Worm (Caenorhabditis elegans): ENCODE data around the gene fbxa-215.

The fbxa-215 gene

DNA sequence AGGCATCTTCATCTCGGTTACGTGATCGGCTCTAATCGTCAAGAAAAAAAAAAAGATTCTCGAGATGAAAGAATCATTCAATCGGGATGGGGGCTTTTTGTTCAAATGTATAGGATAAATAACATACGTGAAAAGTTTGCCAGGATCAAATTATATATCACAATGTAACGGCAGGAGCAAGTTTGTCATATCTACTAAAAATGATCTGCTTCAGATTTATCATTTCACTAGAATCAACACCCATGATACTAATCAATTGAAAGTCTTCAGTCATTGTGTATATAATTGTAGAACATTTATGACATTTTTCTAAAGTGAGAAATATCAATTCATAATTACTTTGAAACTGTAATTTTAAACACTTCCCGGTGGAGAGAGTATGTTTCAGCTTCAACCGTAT, 30.2 kb upstream of the fbxa-215 start:
- no peak for TF ChIP-seq ceh-28 (tag; optimal IDR thresholded peaks at IDR 0.05)
- peak in 1 of 2 experiments; percentile 61 for TF ChIP-seq unc-62 (GFP tag; optimal IDR thresholded peaks at IDR 0.05 in 1 of 2)
- no peak for TF ChIP-seq unc-62 (tag; optimal IDR thresholded peaks at IDR 0.05)
- no peak for TF ChIP-seq snpc-4 (tag; optimal IDR thresholded peaks at IDR 0.05)
- no peak for TF ChIP-seq Y75B8A.6 (GFP tag; IDR thresholded peaks at IDR 0.05)
- peak; percentile 72 for TF ChIP-seq aha-1 (tag)
- no peak for TF ChIP-seq F26F4.8 (GFP tag; conservative IDR thresholded peaks at IDR 0.05)

DNA sequence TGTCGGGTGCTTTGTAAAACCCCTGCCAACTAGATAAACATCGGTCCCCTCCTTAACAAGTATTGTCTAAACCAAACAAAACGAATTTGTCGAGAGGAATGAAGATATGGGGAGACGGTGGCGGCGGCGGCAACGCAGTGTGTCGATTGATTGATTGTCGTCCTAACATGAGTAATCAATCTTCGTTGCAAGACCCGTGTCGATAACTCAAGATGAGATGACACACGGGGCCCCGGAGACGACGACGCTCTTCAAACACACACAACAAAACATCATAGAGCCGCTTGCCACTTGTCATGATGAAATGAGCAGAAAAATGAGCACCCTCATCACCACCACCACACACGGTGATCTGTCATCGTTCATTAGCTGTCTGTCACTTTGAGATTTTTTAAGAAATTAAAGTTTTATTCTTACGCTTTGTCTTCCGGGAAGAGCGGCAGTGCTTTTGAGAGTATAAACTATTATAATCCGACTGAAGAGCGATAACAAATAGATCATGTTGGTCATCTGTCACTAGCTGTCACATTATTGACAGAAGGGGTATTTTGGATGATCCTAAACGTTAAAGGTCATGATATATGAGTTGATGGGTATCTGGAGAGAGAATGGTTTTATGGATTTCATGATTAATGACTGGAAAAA, 29.1 kb upstream of the fbxa-215 start:
- no peak for TF ChIP-seq ZK337.2 (GFP tag; IDR thresholded peaks at IDR 0.05)
- 0 out of 2 replicates have a peak, but pooled peaks have one; percentile 21 for TF ChIP-seq hmg-1.1 (GFP tag; IDR thresholded peaks at IDR 0.05)
- no peak for TF ChIP-seq lim-7 (GFP tag; IDR thresholded peaks at IDR 0.05)
- no peak for TF ChIP-seq lir-3 (tag; optimal IDR thresholded peaks at IDR 0.05)
- TF ChIP-seq lin-38 (GFP tag; IDR thresholded peaks at IDR 0.05), result no peak
- TF ChIP-seq mdl-1 (tag; optimal IDR thresholded peaks at IDR 0.05), result no peak
- TF ChIP-seq mes-2 (tag; optimal IDR thresholded peaks at IDR 0.05; ENCODE audit: poor library complexity, severe bottlenecking), result peak; percentile 12
- TF ChIP-seq fkh-10 (GFP tag; optimal IDR thresholded peaks at IDR 0.05), result no peak
- TF ChIP-seq cey-2 (tag; optimal IDR thresholded peaks at IDR 0.05; ENCODE audit: borderline replicate concordance, insufficient read depth), result no peak
- no peak for TF ChIP-seq skn-1 (tag; optimal IDR thresholded peaks at IDR 0.05)
- TF ChIP-seq hlh-11 (tag; optimal IDR thresholded peaks at IDR 0.05), result peak; percentile 10
- TF ChIP-seq lin-15B (tag; optimal IDR thresholded peaks at IDR 0.05), result no peak
- peak; percentile 95 for TF ChIP-seq ceh-20 (GFP tag; IDR thresholded peaks at IDR 0.05)
- peak in 1 of 2 experiments; percentile 9 for TF ChIP-seq daf-16 (GFP tag; optimal IDR thresholded peaks at IDR 0.05)
- no peak for TF ChIP-seq daf-16 (tag; optimal IDR thresholded peaks at IDR 0.05)
- TF ChIP-seq hlh-30 (tag; optimal IDR thresholded peaks at IDR 0.05; ENCODE audit: insufficient read depth), result peak; percentile 8
- no peak for TF ChIP-seq spr-3 (GFP tag; optimal IDR thresholded peaks at IDR 0.05)
- no peak for TF ChIP-seq F10B5.3 (tag; optimal IDR thresholded peaks at IDR 0.05)
- TF ChIP-seq rbr-2 (tag; optimal IDR thresholded peaks at IDR 0.05), result no peak
- peak in 1 of 2 experiments; percentile 100 for TF ChIP-seq unc-62 (GFP tag; optimal IDR thresholded peaks at IDR 0.05 in 1 of 2)
- TF ChIP-seq unc-62 (tag; optimal IDR thresholded peaks at IDR 0.05), result peak; percentile 82
- no peak for TF ChIP-seq R02D3.7 (tag; optimal IDR thresholded peaks at IDR 0.05)
- peak; percentile 37; the same call in 1 of the 2 replicates for TF ChIP-seq tra-1 (GFP tag; IDR thresholded peaks at IDR 0.05)
- TF ChIP-seq dve-1 (tag; optimal IDR thresholded peaks at IDR 0.05; ENCODE audit: insufficient read depth), result no peak

DNA sequence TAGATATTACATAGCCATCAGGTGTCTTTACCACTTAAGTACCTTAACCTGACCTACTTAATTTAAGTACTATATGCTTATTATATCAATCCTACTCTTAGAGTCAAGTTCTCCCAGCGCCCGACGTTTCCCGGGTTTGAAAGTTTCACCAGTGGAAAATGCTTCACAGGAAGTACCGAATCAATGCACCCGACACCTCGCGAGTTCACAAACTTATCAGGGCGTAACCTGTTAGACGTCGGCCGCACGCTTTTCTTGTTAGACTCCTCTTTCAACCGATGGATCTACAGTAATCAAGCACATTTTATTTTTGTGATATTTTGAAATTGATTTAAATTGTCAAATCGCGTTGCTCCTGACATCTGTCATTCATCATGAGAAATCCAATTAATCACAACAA, 28.6 kb upstream of the fbxa-215 start:
- TF ChIP-seq madf-5 (GFP tag; IDR thresholded peaks at IDR 0.05), result no peak
- TF ChIP-seq F44E2.7 (GFP tag; IDR thresholded peaks at IDR 0.05), result no peak
- TF ChIP-seq nhr-48 (tag; optimal IDR thresholded peaks at IDR 0.05), result no peak
- no peak for TF ChIP-seq nhr-11 (tag; optimal IDR thresholded peaks at IDR 0.05)
- no peak for TF ChIP-seq snpc-4 (tag; optimal IDR thresholded peaks at IDR 0.05)
- no peak for TF ChIP-seq mep-1 (tag; optimal IDR thresholded peaks at IDR 0.05)
- no peak for TF ChIP-seq unc-62 (GFP tag; optimal IDR thresholded peaks at IDR 0.05 in 1 of 2)
- no peak for TF ChIP-seq unc-62 (tag; optimal IDR thresholded peaks at IDR 0.05)
- TF ChIP-seq saeg-2 (GFP tag; IDR thresholded peaks at IDR 0.05), result no peak

DNA sequence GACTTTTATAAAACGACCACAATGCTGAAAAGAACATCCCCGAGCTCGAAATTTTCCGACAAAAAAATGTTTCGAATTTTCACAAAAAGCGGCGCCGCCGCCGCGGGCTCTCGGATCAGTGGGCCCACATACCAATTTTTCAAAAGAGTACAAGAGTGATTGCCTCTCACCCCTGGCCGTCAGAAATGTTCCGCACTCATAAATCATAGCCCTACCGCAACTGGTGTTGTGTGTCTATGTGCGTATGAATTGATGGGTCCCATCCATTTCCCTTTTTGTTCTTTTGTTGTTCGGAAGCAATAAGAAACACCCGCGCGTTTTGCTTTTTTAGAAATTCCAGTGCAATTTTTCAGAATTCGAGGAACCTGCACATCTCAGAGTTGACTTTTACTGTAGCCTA, 27.9 kb upstream of the fbxa-215 start:
- TF ChIP-seq ceh-20 (GFP tag; IDR thresholded peaks at IDR 0.05) (peak; percentile 86), vab-7 (GFP tag; IDR thresholded peaks at IDR 0.05) (peak; percentile 27; the same call in 1 of the 2 replicates), duxl-1 (tag; optimal IDR thresholded peaks at IDR 0.05; ENCODE audit: poor library complexity) (no peak), nhr-111 (GFP tag; optimal IDR thresholded peaks at IDR 0.05) (no peak), F44E2.7 (GFP tag; IDR thresholded peaks at IDR 0.05) (no peak), aha-1 (tag) (no peak), unc-62 (GFP tag; optimal IDR thresholded peaks at IDR 0.05 in 1 of 2) (peak in 1 of 2 experiments; percentile 97), unc-62 (tag; optimal IDR thresholded peaks at IDR 0.05) (peak; percentile 17), mdl-1 (tag; optimal IDR thresholded peaks at IDR 0.05) (no peak), jun-1 (tag; optimal IDR thresholded peaks at IDR 0.05) (no peak), saeg-2 (GFP tag; IDR thresholded peaks at IDR 0.05) (no peak), ces-1 (GFP tag; optimal IDR thresholded peaks at IDR 0.05) (no peak), unc-130 (GFP tag; optimal IDR thresholded peaks at IDR 0.05) (no peak), zip-2 (tag; optimal IDR thresholded peaks at IDR 0.05) (no peak), dmd-8 (GFP tag; IDR thresholded peaks at IDR 0.05) (no peak), tra-1 (GFP tag; IDR thresholded peaks at IDR 0.05) (0 out of 2 replicates have a peak, but pooled peaks have one; percentile 15)
